Worm (Caenorhabditis elegans): ENCODE data around the gene srd-54.

- TF ChIP-seq ama-1 (optimal IDR thresholded peaks at IDR 0.05), result no peak
- no peak for TF ChIP-seq flt-1 (GFP tag; IDR thresholded peaks at IDR 0.05)
- TF ChIP-seq sea-1 (GFP tag; conservative IDR thresholded peaks at IDR 0.05), result no peak
- no peak for TF ChIP-seq tra-4 (tag; optimal IDR thresholded peaks at IDR 0.05)
- no peak for TF ChIP-seq ets-7 (tag; optimal IDR thresholded peaks at IDR 0.05)
These were observed 1.8 kb downstream of the srd-54 start, which contains the start of gene kcc-3 for ce11 chrII:7434182-7434581.

Measured in whole organism, early embryonic.